Worm (Caenorhabditis elegans): ENCODE data around the gene C30G12.2.

C30G12.2 gene

ce11 chrII:7289923-7290476 is at the start of gene C30G12.2:
TSS of gene C30G12.2 (plus strand) at chrII:7290426.
- TF ChIP-seq nfya-1 (tag; optimal IDR thresholded peaks at IDR 0.05; ENCODE audit: insufficient read depth) (no peak), elt-2 (tag; optimal IDR thresholded peaks at IDR 0.05) (peak; percentile 85), pqm-1 (tag; optimal IDR thresholded peaks at IDR 0.05) (peak; percentile 92), nhr-12 (tag; optimal IDR thresholded peaks at IDR 0.05) (no peak), elt-1 (tag; optimal IDR thresholded peaks at IDR 0.05) (no peak)

DNA sequence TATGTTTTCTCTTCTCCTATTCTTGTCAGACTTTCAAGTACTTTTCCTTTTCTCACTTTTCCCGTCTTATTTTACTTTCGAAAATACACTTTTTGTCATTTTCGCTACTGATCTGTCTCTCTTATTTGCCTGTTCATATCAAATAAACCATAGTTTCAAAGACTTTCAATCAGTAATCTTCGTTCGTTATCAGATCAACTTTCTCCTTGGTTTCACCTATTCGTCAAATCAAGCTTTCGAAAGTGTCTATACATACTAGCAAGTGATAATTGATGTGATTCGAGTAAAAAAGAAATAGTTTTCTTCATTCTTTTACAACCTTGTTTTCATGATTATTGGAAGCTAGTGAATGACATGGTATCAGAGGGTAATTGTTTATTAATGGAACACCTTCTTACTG is 47.5 kb upstream of the C30G12.2 start:
- no peak for TF ChIP-seq elt-2 (tag; optimal IDR thresholded peaks at IDR 0.05)
- TF ChIP-seq nhr-25 (tag; optimal IDR thresholded peaks at IDR 0.05), result peak; percentile 30

- no peak for TF ChIP-seq nhr-67 (tag; optimal IDR thresholded peaks at IDR 0.05)
- TF ChIP-seq nhr-43 (tag; optimal IDR thresholded peaks at IDR 0.05; ENCODE audit: poor library complexity, severe bottlenecking), result no peak
- no peak for TF ChIP-seq nhr-11 (tag; optimal IDR thresholded peaks at IDR 0.05)
Measured at ce11 chrII:7245576-7245975, 44.6 kb upstream of the C30G12.2 start, which contains the start of gene skpo-3. TSS of gene skpo-3 (plus strand) at chrII:7245876.

DNA sequence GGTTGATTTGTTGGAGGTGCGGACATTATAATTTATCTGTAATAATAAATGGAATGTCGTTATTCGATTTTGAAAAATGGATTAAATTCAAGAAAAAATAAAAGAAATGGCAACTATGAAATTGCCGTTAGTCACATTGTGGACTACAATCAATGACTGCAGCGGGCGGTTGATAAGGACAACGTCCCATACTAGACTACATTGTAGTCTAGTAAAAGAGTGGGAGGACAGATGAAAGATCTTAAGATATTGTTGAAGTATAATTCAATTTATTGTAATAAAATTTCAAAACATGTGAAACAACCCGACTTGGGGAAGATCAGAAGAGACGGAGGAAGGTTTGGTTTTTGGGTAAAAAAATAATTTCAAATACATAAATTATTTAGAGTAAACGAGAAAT is 38.2 kb upstream of the C30G12.2 start, which contains the start of the genes prx-13 and ada-2:
Gene prx-13 (minus strand): TSS at position 38 of the 400 bp plus-strand sequence.
Gene ada-2 (plus strand): TSS at position 282 of the 400 bp plus-strand sequence.
- peak; percentile 69 for TF ChIP-seq elt-2 (tag; optimal IDR thresholded peaks at IDR 0.05)
- TF ChIP-seq nhr-23 (tag; optimal IDR thresholded peaks at IDR 0.05), result no peak
- TF ChIP-seq mml-1 (tag; optimal IDR thresholded peaks at IDR 0.05), result no peak
- TF ChIP-seq nhr-67 (tag; optimal IDR thresholded peaks at IDR 0.05), result no peak
- no peak for TF ChIP-seq nhr-237 (tag; optimal IDR thresholded peaks at IDR 0.05)
- TF ChIP-seq nhr-25 (tag; optimal IDR thresholded peaks at IDR 0.05), result peak; percentile 38
- TF ChIP-seq ZK546.5 (tag; optimal IDR thresholded peaks at IDR 0.05), result no peak
- no peak for TF ChIP-seq lin-39 (tag; optimal IDR thresholded peaks at IDR 0.05)
- no peak for TF ChIP-seq ceh-9 (tag; optimal IDR thresholded peaks at IDR 0.05)
- TF ChIP-seq pqm-1 (tag; optimal IDR thresholded peaks at IDR 0.05), result peak; percentile 60

ce11 chrII:7253073-7253472 is 37.2 kb upstream of the C30G12.2 start, which contains the start of gene lsm-4:
TSS of gene lsm-4 (minus strand) at chrII:7253163.
- TF ChIP-seq skn-1 (tag; optimal IDR thresholded peaks at IDR 0.05) (no peak), pha-4 (tag; optimal IDR thresholded peaks at IDR 0.05) (peak; percentile 29)

ce11 chrII:7255614-7256162 is 34.5 kb upstream of the C30G12.2 start, which contains the start of gene F32A5.8:
TSS of gene F32A5.8 (plus strand) at chrII:7256112.
- TF ChIP-seq pha-4 (tag; optimal IDR thresholded peaks at IDR 0.05), result peak; percentile 92
- peak; percentile 67 for TF ChIP-seq elt-2 (tag; optimal IDR thresholded peaks at IDR 0.05)
- no peak for TF ChIP-seq nhr-67 (tag; optimal IDR thresholded peaks at IDR 0.05)
- TF ChIP-seq elt-1 (tag; optimal IDR thresholded peaks at IDR 0.05), result no peak
- TF ChIP-seq mml-1 (tag; optimal IDR thresholded peaks at IDR 0.05), result no peak
- TF ChIP-seq tbx-2 (tag; optimal IDR thresholded peaks at IDR 0.05), result no peak
- no peak for TF ChIP-seq nfya-1 (tag; optimal IDR thresholded peaks at IDR 0.05; ENCODE audit: insufficient read depth)
- TF ChIP-seq nhr-77 (tag; optimal IDR thresholded peaks at IDR 0.05), result no peak
- no peak for TF ChIP-seq lin-39 (tag; optimal IDR thresholded peaks at IDR 0.05)
- TF ChIP-seq nhr-23 (tag; optimal IDR thresholded peaks at IDR 0.05), result no peak
- no peak for TF ChIP-seq nhr-76 (tag; optimal IDR thresholded peaks at IDR 0.05)
- TF ChIP-seq eor-1 (tag; optimal IDR thresholded peaks at IDR 0.05), result no peak
- TF ChIP-seq pqm-1 (tag; optimal IDR thresholded peaks at IDR 0.05), result peak; percentile 62
- TF ChIP-seq fos-1 (tag; optimal IDR thresholded peaks at IDR 0.05), result peak; percentile 67
- TF ChIP-seq jun-1 (tag; optimal IDR thresholded peaks at IDR 0.05), result peak; percentile 33
- no peak for TF ChIP-seq ama-1 (optimal IDR thresholded peaks at IDR 0.05)
- peak; percentile 32 for TF ChIP-seq nhr-25 (tag; optimal IDR thresholded peaks at IDR 0.05)
- TF ChIP-seq zag-1 (tag; optimal IDR thresholded peaks at IDR 0.05), result no peak
- TF ChIP-seq egl-5 (tag; optimal IDR thresholded peaks at IDR 0.05), result no peak
- TF ChIP-seq daf-12 (tag; optimal IDR thresholded peaks at IDR 0.05), result no peak

ce11 chrII:7261854-7262253 is 28.4 kb upstream of the C30G12.2 start, which contains the start of gene C30G12.4:
TSS of gene C30G12.4 (plus strand) at chrII:7262154.
- no peak for TF ChIP-seq ceh-9 (tag; optimal IDR thresholded peaks at IDR 0.05)
- no peak for TF ChIP-seq elt-3 (tag; optimal IDR thresholded peaks at IDR 0.05)
- no peak for TF ChIP-seq nhr-237 (tag; optimal IDR thresholded peaks at IDR 0.05)
- TF ChIP-seq pqm-1 (tag; optimal IDR thresholded peaks at IDR 0.05), result no peak
